Fruit fly (Drosophila melanogaster) whole organism, pupa: ENCODE results near the gene feo.

Source experiments
- CG15710 ChIP-seq: fragments of 200-800 bp; sonication (Bioruptor generic); optimal IDR thresholded peaks from 2 replicates; lab custom pipeline; 2018; ENCODE audit warnings: missing biosample characterization, mild to moderate bottlenecking, missing genetic modification characterization, moderate library complexity
- CG8301 ChIP-seq: fragments of 200-800 bp; sonication (Bioruptor generic); optimal IDR thresholded peaks from 2 replicates; lab custom pipeline; 2018; ENCODE audit warnings: missing biosample characterization, mild to moderate bottlenecking, missing genetic modification characterization
- rn ChIP-seq: fragments of 200-800 bp; sonication (Bioruptor generic); IDR thresholded peaks from 2 replicates; pipeline ENCODE4 v1.3.6; 2022; ENCODE audit warnings: missing biosample characterization, missing genetic modification characterization

dm6 chrX:10845256-10845655 lies 9.4 kb downstream of the feo start:
- TF ChIP-seq CG15710 (no peak), rn (no peak), CG8301 (no peak)
